Fruit fly (Drosophila melanogaster): ENCODE data around the gene cyst.

cyst gene

dm6 chr2L:19530092-19530491 lies 21.5 kb upstream of the cyst start, which contains the start of gene CG10165 (continued):
- TF ChIP-seq CG4617 (GFP tag; optimal IDR thresholded peaks at IDR 0.05; ENCODE audit: borderline replicate concordance), result peak; percentile 3
- TF ChIP-seq cad (GFP tag; optimal IDR thresholded peaks at IDR 0.05), result no peak
- no peak for TF ChIP-seq H15 (GFP tag; IDR thresholded peaks at IDR 0.05)
- no peak for TF ChIP-seq Neu2 (GFP tag; optimal IDR thresholded peaks at IDR 0.05; ENCODE audit: borderline replicate concordance)
- no peak for TF ChIP-seq CG13624 (GFP tag; optimal IDR thresholded peaks at IDR 0.05)
- TF ChIP-seq ci (GFP tag; IDR thresholded peaks at IDR 0.05), result no peak
- TF ChIP-seq jing (GFP tag; optimal IDR thresholded peaks at IDR 0.05), result no peak
- TF ChIP-seq CG43689 (GFP tag; IDR thresholded peaks at IDR 0.05), result no peak
- TF ChIP-seq CG9876 (GFP tag; optimal IDR thresholded peaks at IDR 0.05), result no peak
- no peak for TF ChIP-seq CG10209 (GFP tag; optimal IDR thresholded peaks at IDR 0.05)
- no peak for TF ChIP-seq Rx (GFP tag; IDR thresholded peaks at IDR 0.05)
- TF ChIP-seq CG15696 (tag; optimal IDR thresholded peaks at IDR 0.05), result no peak
- TF ChIP-seq sc (optimal IDR thresholded peaks at IDR 0.05), result no peak
- TF ChIP-seq sc (GFP tag; optimal IDR thresholded peaks at IDR 0.05), result no peak
- peak; percentile 11 for TF ChIP-seq Dp (GFP tag; optimal IDR thresholded peaks at IDR 0.05)
- no peak for TF ChIP-seq sens-2 (GFP tag; IDR thresholded peaks at IDR 0.05)
- TF ChIP-seq wek (GFP tag; optimal IDR thresholded peaks at IDR 0.05), result no peak
- no peak for TF ChIP-seq HmgZ (tag; optimal IDR thresholded peaks at IDR 0.05)

dm6 chr2L:19528308-19528707 lies 19.7 kb upstream of the cyst start:
- TF ChIP-seq CG17186 (GFP tag; optimal IDR thresholded peaks at IDR 0.05), result no peak
- TF ChIP-seq CG5180 (GFP tag; optimal IDR thresholded peaks at IDR 0.05), result no peak
- peak; percentile 89 for TF ChIP-seq CG1647 (GFP tag; optimal IDR thresholded peaks at IDR 0.05)
- TF ChIP-seq bigmax (GFP tag; optimal IDR thresholded peaks at IDR 0.05), result peak; percentile 62
- peak; percentile 77 for TF ChIP-seq CG15696 (tag; optimal IDR thresholded peaks at IDR 0.05)
- TF ChIP-seq Oaz (GFP tag; IDR thresholded peaks at IDR 0.05), result peak; percentile 92
- TF ChIP-seq Hmr (GFP tag; optimal IDR thresholded peaks at IDR 0.05), result peak; percentile 99
- no peak for TF ChIP-seq pros (GFP tag; optimal IDR thresholded peaks at IDR 0.05)
- TF ChIP-seq caup (GFP tag; optimal IDR thresholded peaks at IDR 0.05; ENCODE audit: severe bottlenecking), result peak; percentile 97
- TF ChIP-seq onecut (GFP tag; IDR thresholded peaks at IDR 0.05), result peak; percentile 80
- TF ChIP-seq CG32767 (GFP tag; IDR thresholded peaks at IDR 0.05), result peak; percentile 93
- peak; percentile 97 for TF ChIP-seq CG7786 (GFP tag; optimal IDR thresholded peaks at IDR 0.05)
- TF ChIP-seq sob (GFP tag; IDR thresholded peaks at IDR 0.05), result peak; percentile 98
- peak; percentile 91 for TF ChIP-seq ash1 (GFP tag; optimal IDR thresholded peaks at IDR 0.05)
- TF ChIP-seq Dip2 (GFP tag; IDR thresholded peaks at IDR 0.05), result peak; percentile 21; the same call in 1 of the 2 replicates
- TF ChIP-seq CG17829 (tag; optimal IDR thresholded peaks at IDR 0.05), result peak; percentile 87
- TF ChIP-seq Elba2 (GFP tag; optimal IDR thresholded peaks at IDR 0.05), result no peak
- peak; percentile 89 for TF ChIP-seq CG4282 (GFP tag; optimal IDR thresholded peaks at IDR 0.05)
- TF ChIP-seq zfh2 (GFP tag; optimal IDR thresholded peaks at IDR 0.05), result peak; percentile 97
- TF ChIP-seq B-H1 (GFP tag; IDR thresholded peaks at IDR 0.05), result peak; percentile 93
- TF ChIP-seq HHEX (GFP tag; optimal IDR thresholded peaks at IDR 0.05), result peak; percentile 97
- peak; percentile 88 for TF ChIP-seq az2 (GFP tag; optimal IDR thresholded peaks at IDR 0.05)
- peak; percentile 88 for TF ChIP-seq Atf-2 (GFP tag; optimal IDR thresholded peaks at IDR 0.05)
- no peak for TF ChIP-seq hb (GFP tag; IDR thresholded peaks at IDR 0.05; ENCODE audit: partially characterized antibody)
- peak; percentile 97 for TF ChIP-seq fd3F (GFP tag; optimal IDR thresholded peaks at IDR 0.05)
- peak; percentile 39 for TF ChIP-seq CG30020 (tag; optimal IDR thresholded peaks at IDR 0.05)
- TF ChIP-seq abd-A (tag; optimal IDR thresholded peaks at IDR 0.05), result no peak
- peak; percentile 73 for TF ChIP-seq kah (GFP tag; optimal IDR thresholded peaks at IDR 0.05)
- TF ChIP-seq pan (optimal IDR thresholded peaks at IDR 0.05), result no peak
- TF ChIP-seq pan (GFP tag; optimal IDR thresholded peaks at IDR 0.05 in 1 of 2, IDR thresholded peaks at IDR 0.05 in 1 of 2), result peak in 1 of 2 experiments; percentile 98
- peak; percentile 79 for TF ChIP-seq CG3838 (GFP tag; optimal IDR thresholded peaks at IDR 0.05)
- TF ChIP-seq dpn (GFP tag; optimal IDR thresholded peaks at IDR 0.05), result peak; percentile 95 to 97
- TF ChIP-seq da (GFP tag; optimal IDR thresholded peaks at IDR 0.05), result peak; percentile 78
- peak; percentile 74 for TF ChIP-seq CG1529 (GFP tag; optimal IDR thresholded peaks at IDR 0.05)
